Fruit fly (Drosophila melanogaster) whole organism, embryonic: ENCODE measurements around the gene eIF3d1.

Source experiments
- Aef1 ChIP-seq: fragments of 200-800 bp; sonication (Bioruptor generic); IDR thresholded peaks from 3 replicates; pipeline ENCODE4 v1.3.6; 2022; ENCODE audit warnings: missing biosample characterization, missing genetic modification characterization
- Atf6 ChIP-seq: fragments of 200-800 bp; sonication (Bioruptor generic); IDR thresholded peaks from 2 replicates; pipeline ENCODE4 v1.3.6; 2022; ENCODE audit warnings: missing biosample characterization, missing genetic modification characterization
- Awh ChIP-seq: fragments of 200-800 bp; sonication (Bioruptor generic); IDR thresholded peaks from 2 replicates; pipeline ENCODE4, ENCODE4 v1.3.6; 2022; ENCODE audit warnings: missing biosample characterization, missing genetic modification characterization
- CG10274 ChIP-seq: fragments of 200-800 bp; sonication (Bioruptor generic); optimal IDR thresholded peaks from 3 replicates; lab custom pipeline; 2017; ENCODE audit warnings: missing biosample characterization, mild to moderate bottlenecking, missing genetic modification characterization
- CG10654 ChIP-seq: fragments of 200-800 bp; sonication (Bioruptor generic); optimal IDR thresholded peaks from 2 replicates; lab custom pipeline; 2016; ENCODE audit warnings: missing biosample characterization, missing genetic modification characterization
- CG11247 ChIP-seq: fragments of 200-800 bp; sonication (Bioruptor generic); IDR thresholded peaks from 2 replicates; pipeline ENCODE4 v1.3.6; 2022; ENCODE audit warnings: missing biosample characterization, missing genetic modification characterization
- CG11695 ChIP-seq: fragments of 200-800 bp; sonication (Bioruptor generic); IDR thresholded peaks from 3 replicates; pipeline ENCODE4 v1.3.6; 2022; ENCODE audit warnings: missing biosample characterization, missing genetic modification characterization
- CG12236 ChIP-seq: fragments of 200-800 bp; sonication (Bioruptor generic); optimal IDR thresholded peaks from 2 replicates; lab custom pipeline; 2016; ENCODE audit warnings: missing biosample characterization, missing genetic modification characterization
- CG13296 ChIP-seq: fragments of 200-800 bp; sonication (Bioruptor generic); optimal IDR thresholded peaks from 3 replicates; lab custom pipeline; 2018; ENCODE audit warnings: missing biosample characterization, mild to moderate bottlenecking, missing genetic modification characterization
- CG14965 ChIP-seq: fragments of 200-800 bp; sonication (Bioruptor generic); optimal IDR thresholded peaks from 2 replicates; lab custom pipeline; 2016; ENCODE audit warnings: missing biosample characterization, missing genetic modification characterization, borderline replicate concordance
- CG15696 ChIP-seq: fragments of 200-800 bp; sonication (Bioruptor generic); optimal IDR thresholded peaks from 2 replicates; lab custom pipeline; 2019; ENCODE audit warnings: missing biosample characterization, mild to moderate bottlenecking, missing genetic modification characterization, moderate library complexity
- CG1602 ChIP-seq: fragments of 200-800 bp; sonication (Bioruptor generic); optimal IDR thresholded peaks from 3 replicates; lab custom pipeline; 2016; ENCODE audit warnings: missing biosample characterization, missing genetic modification characterization
- CG16815 ChIP-seq: fragments of 200-800 bp; sonication (Bioruptor generic); optimal IDR thresholded peaks from 3 replicates; lab custom pipeline; 2017; ENCODE audit warnings: missing biosample characterization, mild to moderate bottlenecking, missing genetic modification characterization
- CG17186 ChIP-seq: fragments of 200-800 bp; sonication (Bioruptor generic); optimal IDR thresholded peaks from 3 replicates; lab custom pipeline; 2017; ENCODE audit warnings: missing biosample characterization, missing genetic modification reagents, missing genetic modification characterization
- CG3065 ChIP-seq: fragments of 200-800 bp; sonication (Bioruptor generic); optimal IDR thresholded peaks from 2 replicates; lab custom pipeline; 2016; ENCODE audit warnings: missing biosample characterization, missing genetic modification characterization
- CG33213 ChIP-seq: fragments of 200-800 bp; sonication (Bioruptor generic); optimal IDR thresholded peaks from 3 replicates; lab custom pipeline; 2016; ENCODE audit warnings: missing biosample characterization, missing genetic modification characterization
- CG34224 ChIP-seq: fragments of 200-800 bp; sonication (Bioruptor generic); IDR thresholded peaks from 3 replicates; pipeline ENCODE4 v1.3.6; 2022; ENCODE audit warnings: missing biosample characterization, missing genetic modification characterization; ENCODE audit not compliant: partially characterized antibody
- CG34376 ChIP-seq: fragments of 200-800 bp; sonication (Bioruptor generic); optimal IDR thresholded peaks from 2 replicates; lab custom pipeline; 2018; ENCODE audit warnings: missing biosample characterization, mild to moderate bottlenecking, missing genetic modification characterization
- CG4424 ChIP-seq: fragments of 200-800 bp; sonication (Bioruptor generic); optimal IDR thresholded peaks from 3 replicates; lab custom pipeline; 2016; ENCODE audit warnings: missing biosample characterization, missing genetic modification characterization
- CG6791 ChIP-seq: fragments of 200-800 bp; sonication (Bioruptor generic); IDR thresholded peaks from 3 replicates; pipeline ENCODE4 v1.3.6; 2022; ENCODE audit warnings: missing biosample characterization, missing genetic modification characterization; ENCODE audit not compliant: partially characterized antibody
- CG9215 ChIP-seq: fragments of 200-800 bp; sonication (Bioruptor generic); IDR thresholded peaks from 2 replicates; pipeline ENCODE4 v1.3.6; 2022; ENCODE audit warnings: missing biosample characterization, missing genetic modification characterization
- CG9797 ChIP-seq: fragments of 200-800 bp; sonication (Bioruptor generic); optimal IDR thresholded peaks from 3 replicates; lab custom pipeline; 2018; ENCODE audit warnings: missing biosample characterization, mild to moderate bottlenecking, missing genetic modification characterization
- Drgx ChIP-seq: fragments of 200-800 bp; sonication (Bioruptor generic); IDR thresholded peaks from 2 replicates; pipeline ENCODE4 v1.3.6; 2022; ENCODE audit warnings: missing biosample characterization, missing genetic modification characterization
- Gug ChIP-seq: fragments of 200-800 bp; sonication (Bioruptor generic); IDR thresholded peaks from 4 replicates; pipeline ENCODE4 v1.3.6; 2022; ENCODE audit warnings: missing biosample characterization, missing genetic modification characterization
- Lim3 ChIP-seq: fragments of 200-800 bp; sonication (Bioruptor generic); IDR thresholded peaks from 2 replicates; pipeline ENCODE4 v1.3.6; 2022; ENCODE audit warnings: missing biosample characterization, missing genetic modification characterization
- Meics ChIP-seq: fragments of 200-800 bp; sonication (Bioruptor generic); optimal IDR thresholded peaks from 2 replicates; lab custom pipeline; 2017; ENCODE audit warnings: missing biosample characterization, mild to moderate bottlenecking, missing genetic modification characterization
- NC2β ChIP-seq: fragments of 200-800 bp; sonication (Bioruptor generic); optimal IDR thresholded peaks from 2 replicates; lab custom pipeline; 2016; ENCODE audit warnings: missing biosample characterization, missing genetic modification characterization
- Rfx ChIP-seq: fragments of 200-800 bp; sonication (Bioruptor generic); IDR thresholded peaks from 2 replicates; pipeline ENCODE4 v1.3.6; 2022; ENCODE audit warnings: missing biosample characterization, missing genetic modification characterization
- Trl ChIP-seq, 3 experiments: fragments of >200 bp in 2 of 3; fragments of 200-800 bp in 1 of 3; sonication (Bioruptor generic) in 1 of 3; optimal IDR thresholded peaks; 2 replicates in 1 of 3; 3 replicates in 2 of 3; lab custom pipeline; 2016 to 2017; ENCODE audit warnings: missing biosample characterization in 1 of 3, missing genetic modification characterization in 1 of 3
- aop ChIP-seq: fragments of 200-800 bp; sonication (Bioruptor generic); IDR thresholded peaks from 2 replicates; pipeline ENCODE4 v1.3.6; 2022; ENCODE audit warnings: missing biosample characterization, missing genetic modification characterization
- cg ChIP-seq: fragments of 200-800 bp; sonication (Bioruptor generic); optimal IDR thresholded peaks from 3 replicates; lab custom pipeline; 2019; ENCODE audit warnings: missing biosample characterization, mild to moderate bottlenecking, missing genetic modification characterization, moderate library complexity
- ci ChIP-seq: fragments of 200-800 bp; sonication (Bioruptor generic); IDR thresholded peaks from 3 replicates; pipeline ENCODE4 v1.3.6; 2022; ENCODE audit warnings: missing biosample characterization, missing genetic modification characterization
- dan ChIP-seq: fragments of 200-800 bp; sonication (Bioruptor generic); IDR thresholded peaks from 2 replicates; pipeline ENCODE4 v1.3.6; 2022; ENCODE audit warnings: missing biosample characterization, missing genetic modification characterization
- dpn ChIP-seq, 2 experiments: fragments of 200-800 bp; sonication (Bioruptor generic); optimal IDR thresholded peaks; 3 replicates each; lab custom pipeline; 2016; ENCODE audit warnings: missing biosample characterization in 2 of 2, missing genetic modification characterization in 2 of 2
- fd3F ChIP-seq: fragments of 200-800 bp; sonication (Bioruptor generic); optimal IDR thresholded peaks from 2 replicates; lab custom pipeline; 2018; ENCODE audit warnings: missing biosample characterization, mild to moderate bottlenecking, missing genetic modification characterization, moderate library complexity
- fu2 ChIP-seq: fragments of 200-800 bp; sonication (Bioruptor generic); optimal IDR thresholded peaks from 2 replicates; lab custom pipeline; 2016; ENCODE audit warnings: missing biosample characterization, missing genetic modification characterization
- hth ChIP-seq: fragments of >200 bp; optimal IDR thresholded peaks from 2 replicates; lab custom pipeline; 2017; ENCODE audit warnings: inconsistent platforms
- mld ChIP-seq: fragments of 200-800 bp; sonication (Bioruptor generic); IDR thresholded peaks from 3 replicates; pipeline ENCODE4 v1.3.6; 2022; ENCODE audit warnings: missing biosample characterization, missing genetic modification characterization; ENCODE audit not compliant: partially characterized antibody
- oc ChIP-seq: fragments of 200-800 bp; sonication (Bioruptor generic); optimal IDR thresholded peaks from 2 replicates; lab custom pipeline; 2018; ENCODE audit warnings: missing biosample characterization, mild to moderate bottlenecking, missing genetic modification characterization, moderate library complexity
- odd ChIP-seq: fragments of 200-800 bp; sonication (Bioruptor generic); optimal IDR thresholded peaks from 2 replicates; lab custom pipeline; 2017; ENCODE audit warnings: missing biosample characterization, mild to moderate bottlenecking, missing genetic modification characterization
- p53 ChIP-seq: fragments of 200-800 bp; sonication (Bioruptor generic); optimal IDR thresholded peaks from 2 replicates; lab custom pipeline; 2016; ENCODE audit warnings: missing biosample characterization, missing genetic modification characterization
- peb ChIP-seq: fragments of 200-800 bp; sonication (Bioruptor generic); IDR thresholded peaks from 2 replicates; pipeline ENCODE4 v1.3.6; 2022; ENCODE audit warnings: missing biosample characterization, missing genetic modification characterization
- ro ChIP-seq: fragments of 200-800 bp; sonication (Bioruptor generic); IDR thresholded peaks from 2 replicates; pipeline ENCODE4 v1.3.6; 2022; ENCODE audit warnings: missing biosample characterization, missing genetic modification characterization
- schlank ChIP-seq: fragments of 200-800 bp; sonication (Bioruptor generic); optimal IDR thresholded peaks from 2 replicates; lab custom pipeline; 2018; ENCODE audit warnings: missing biosample characterization, mild to moderate bottlenecking, missing genetic modification characterization
- scrt ChIP-seq: fragments of 200-800 bp; sonication (Bioruptor generic); optimal IDR thresholded peaks from 2 replicates; lab custom pipeline; 2018; ENCODE audit warnings: missing biosample characterization, mild to moderate bottlenecking, missing genetic modification characterization, moderate library complexity
- sens-2 ChIP-seq: fragments of 200-800 bp; sonication (Bioruptor generic); IDR thresholded peaks from 2 replicates; pipeline ENCODE4 v1.3.6; 2022; ENCODE audit warnings: missing biosample characterization, missing genetic modification characterization
- slp2 ChIP-seq: fragments of 200-800 bp; sonication (Bioruptor generic); optimal IDR thresholded peaks from 2 replicates; lab custom pipeline; 2016; ENCODE audit warnings: missing biosample characterization, missing genetic modification characterization
- sna ChIP-seq: fragments of 200-800 bp; sonication (Bioruptor generic); IDR thresholded peaks from 2 replicates; pipeline ENCODE4 v1.3.6; 2022; ENCODE audit warnings: missing biosample characterization, missing genetic modification characterization; ENCODE audit not compliant: partially characterized antibody
- twi ChIP-seq: fragments of 200-800 bp; optimal IDR thresholded peaks from 2 replicates; lab custom pipeline; 2019; ENCODE audit warnings: missing biosample characterization, mild to moderate bottlenecking, missing genetic modification characterization, moderate library complexity
- unpg ChIP-seq: fragments of 200-800 bp; sonication (Bioruptor generic); optimal IDR thresholded peaks from 3 replicates; lab custom pipeline; 2018; ENCODE audit warnings: missing biosample characterization, mild to moderate bottlenecking, missing genetic modification characterization, moderate library complexity
- vnd ChIP-seq: fragments of 200-800 bp; sonication (Bioruptor generic); IDR thresholded peaks from 3 replicates; pipeline ENCODE4 v1.3.6; 2022; ENCODE audit warnings: missing biosample characterization, missing genetic modification characterization; ENCODE audit not compliant: partially characterized antibody

eIF3d1 gene

DNA sequence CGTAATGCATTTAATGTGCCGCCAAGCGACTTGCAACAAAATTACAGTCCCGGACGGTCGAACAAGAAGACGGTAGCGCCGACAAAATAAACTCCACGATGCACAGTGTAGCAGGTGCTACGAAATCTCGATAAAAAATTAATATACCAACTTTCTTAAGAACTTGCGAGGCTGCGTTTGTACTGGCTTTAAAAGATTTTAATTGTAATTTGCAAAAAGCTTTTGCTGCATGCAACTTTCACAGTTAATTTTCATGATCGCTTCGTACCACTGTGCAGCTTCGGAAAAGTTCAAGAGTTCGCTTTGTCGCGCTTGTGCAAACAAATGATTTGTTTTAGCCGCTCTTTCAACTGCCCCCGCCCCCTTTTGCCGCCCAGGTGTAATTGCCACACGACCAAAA, 33.7 kb upstream of the eIF3d1 start (continued):
- TF ChIP-seq fd3F (peak; percentile 17), CG15696 (no peak), schlank (no peak), CG11695 (GFP tag; lab: Robert Waterston, UW) (peak; percentile 81; the same call in 2 of the 3 replicates), dan (no peak), CG3065 (GFP tag; lab: Kevin White, UChicago) (no peak), ci (GFP tag; lab: Robert Waterston, UW) (peak; percentile 94), CG16815 (GFP tag; lab: Kevin White, UChicago) (peak; percentile 45), Meics (peak; percentile 65), vnd (GFP tag; lab: Robert Waterston, UW) (no peak), ro (GFP tag; lab: Robert Waterston, UW) (peak; percentile 42; the same call in 1 of the 2 replicates), CG34376 (GFP tag; lab: Kevin White, UChicago) (no peak), slp2 (GFP tag; lab: Kevin White, UChicago) (peak; percentile 57), CG10654 (GFP tag; lab: Kevin White, UChicago) (peak; percentile 51), cg (GFP tag; lab: Kevin White, UChicago) (no peak), twi (no peak), dpn (GFP tag; optimal IDR thresholded peaks at IDR 0.05; lab: Kevin White, UChicago) (peak; percentile 69 to 75), scrt (GFP tag; lab: Kevin White, UChicago) (peak; percentile 20), Aef1 (GFP tag; lab: Robert Waterston, UW) (peak; percentile 74), CG17186 (GFP tag; lab: Kevin White, UChicago) (no peak), CG34224 (GFP tag; lab: Robert Waterston, UW) (no peak), Rfx (peak; percentile 73), CG6791 (0 out of 3 replicates have a peak, but pooled peaks have one; percentile 44), CG14965 (GFP tag; lab: Kevin White, UChicago) (peak; percentile 5), CG9797 (GFP tag; lab: Kevin White, UChicago) (no peak), Drgx (GFP tag; lab: Robert Waterston, UW) (peak; percentile 94), peb (GFP tag; lab: Robert Waterston, UW) (peak; percentile 63), oc (tag; lab: Kevin White, UChicago) (peak; percentile 65), sna (no peak), CG9215 (GFP tag; lab: Robert Waterston, UW) (peak; percentile 52), CG11247 (GFP tag; lab: Robert Waterston, UW) (peak; percentile 72; the same call in 1 of the 2 replicates), CG4424 (peak; percentile 80), CG12236 (GFP tag; lab: Kevin White, UChicago) (peak; percentile 43), Trl (optimal IDR thresholded peaks at IDR 0.05; lab: Kevin White, UChicago) (no peak), Trl (GFP tag; optimal IDR thresholded peaks at IDR 0.05; lab: Kevin White, UChicago) (peak; percentile 59), fu2 (GFP tag; lab: Kevin White, UChicago) (peak; percentile 2), mld (GFP tag; lab: Robert Waterston, UW) (no peak), NC2β (GFP tag; lab: Kevin White, UChicago) (peak; percentile 68), unpg (GFP tag; lab: Kevin White, UChicago) (peak; percentile 78), aop (no peak), CG10274 (GFP tag; lab: Kevin White, UChicago) (peak; percentile 23), hth (lab: Kevin White, UChicago) (no peak), sens-2 (GFP tag; lab: Robert Waterston, UW) (peak; percentile 73), p53 (GFP tag; lab: Kevin White, UChicago) (no peak), Gug (peak; percentile 71; the same call in 3 of the 4 replicates), CG13296 (peak; percentile 33), CG33213 (GFP tag; lab: Kevin White, UChicago) (peak; percentile 71), odd (GFP tag; lab: Kevin White, UChicago) (peak; percentile 69), CG1602 (GFP tag; lab: Kevin White, UChicago) (peak; percentile 64), Awh (GFP tag; lab: Robert Waterston, UW) (peak; percentile 76), Atf6 (GFP tag; lab: Robert Waterston, UW) (peak; percentile 54; the same call in 1 of the 2 replicates), Lim3 (peak; percentile 51)
